Worm (Caenorhabditis elegans) whole organism, young adult: ENCODE data around the gene skr-8.

Source experiments
- B0019.2 ChIP-seq: fragments of 200-800 bp; sonication (Bioruptor generic); conservative IDR thresholded peaks from 2 replicates; pipeline ENCODE4 v1.3.6; 2022; ENCODE audit warnings: missing genetic modification reagents, missing genetic modification characterization, missing compliant biosample characterization
- C17E4.6 ChIP-seq: fragments of 200-800 bp; sonication (Bioruptor generic); IDR thresholded peaks from 2 replicates; pipeline ENCODE4 v1.3.6; 2022; ENCODE audit warnings: missing genetic modification reagents, missing genetic modification characterization, missing compliant biosample characterization
- F10E7.11 ChIP-seq: sonication (generic microtip); optimal IDR thresholded peaks from 2 replicates; lab custom pipeline; 2017; ENCODE audit warnings: mild to moderate bottlenecking, missing genetic modification characterization, moderate library complexity, missing compliant biosample characterization
- F22D6.2 ChIP-seq: sonication (generic microtip); optimal IDR thresholded peaks from 2 replicates; lab custom pipeline; 2016; ENCODE audit warnings: mild to moderate bottlenecking, missing genetic modification characterization, missing compliant biosample characterization
- F33H1.4 ChIP-seq: fragments of 200-800 bp; sonication (Bioruptor generic); IDR thresholded peaks from 2 replicates; pipeline ENCODE4 v1.3.6; 2022; ENCODE audit warnings: missing genetic modification reagents, missing genetic modification characterization, missing compliant biosample characterization
- F52B5.7 ChIP-seq: sonication (generic microtip); optimal IDR thresholded peaks from 2 replicates; lab custom pipeline; 2016; ENCODE audit warnings: mild to moderate bottlenecking, missing genetic modification characterization, missing compliant biosample characterization
- F55B11.4 ChIP-seq: sonication (generic microtip); optimal IDR thresholded peaks from 2 replicates; lab custom pipeline; 2016; ENCODE audit warnings: missing compliant biosample characterization, missing genetic modification characterization, borderline replicate concordance; ENCODE audit not compliant: insufficient read depth
- T26A5.8 ChIP-seq: sonication (generic microtip); optimal IDR thresholded peaks from 2 replicates; lab custom pipeline; 2016; ENCODE audit warnings: missing genetic modification characterization, missing compliant biosample characterization
- Y95B8A.8 ChIP-seq: fragments of 200-800 bp; sonication (Bioruptor generic); IDR thresholded peaks from 2 replicates; pipeline ENCODE4 v1.3.6; 2022; ENCODE audit warnings: missing genetic modification reagents, missing genetic modification characterization, missing compliant biosample characterization
- akir-1 ChIP-seq: fragments of 200-800 bp; sonication (Bioruptor generic); optimal IDR thresholded peaks from 2 replicates; lab custom pipeline; 2018; ENCODE audit warnings: mild to moderate bottlenecking, missing genetic modification characterization, moderate library complexity, missing compliant biosample characterization
- ama-1 ChIP-seq, 3 experiments: fragments of 150-350 bp in 1 of 3; sonication (generic microtip) in 2 of 3; optimal IDR thresholded peaks; 2 replicates each; lab custom pipeline; 2014 to 2018; ENCODE audit warnings: missing biosample characterization in 2 of 3, missing genetic modification characterization in 2 of 3, missing genetic modification reagents in 2 of 3
- cebp-2 ChIP-seq: fragments of 200-800 bp; sonication (Bioruptor generic); IDR thresholded peaks from 2 replicates; pipeline ENCODE4 v1.3.6; 2022; ENCODE audit warnings: missing genetic modification characterization, missing compliant biosample characterization
- ceh-27 ChIP-seq: fragments of 200-800 bp; sonication (Bioruptor generic); optimal IDR thresholded peaks from 2 replicates; lab custom pipeline; 2018; ENCODE audit warnings: mild to moderate bottlenecking, missing genetic modification characterization, moderate library complexity, missing compliant biosample characterization
- ceh-58 ChIP-seq: fragments of 200-800 bp; sonication (Bioruptor generic); IDR thresholded peaks from 2 replicates; pipeline ENCODE4 v1.3.6; 2022; ENCODE audit warnings: missing genetic modification characterization, missing compliant biosample characterization
- chd-7 ChIP-seq: sonication (generic microtip); optimal IDR thresholded peaks from 2 replicates; lab custom pipeline; 2016; ENCODE audit warnings: mild to moderate bottlenecking, missing genetic modification characterization, moderate library complexity, missing compliant biosample characterization
- dpff-1 ChIP-seq: sonication (generic microtip); optimal IDR thresholded peaks from 2 replicates; lab custom pipeline; 2017; ENCODE audit warnings: mild to moderate bottlenecking, missing genetic modification characterization, missing compliant biosample characterization
- egl-18 ChIP-seq: fragments of 200-800 bp; sonication (Bioruptor generic); IDR thresholded peaks from 2 replicates; pipeline ENCODE4 v1.3.6; 2022; ENCODE audit warnings: missing genetic modification reagents, missing genetic modification characterization, missing compliant biosample characterization
- fkh-3 ChIP-seq: sonication (generic microtip); optimal IDR thresholded peaks from 2 replicates; lab custom pipeline; 2016; ENCODE audit warnings: mild to moderate bottlenecking, missing genetic modification characterization, missing compliant biosample characterization
- hlh-12 ChIP-seq: sonication (generic microtip); optimal IDR thresholded peaks from 2 replicates; lab custom pipeline; 2016; ENCODE audit warnings: missing genetic modification characterization, missing compliant biosample characterization
- hmg-1.2 ChIP-seq: fragments of 200-800 bp; sonication (Bioruptor generic); IDR thresholded peaks from 2 replicates; pipeline ENCODE4 v1.3.6; 2022; ENCODE audit warnings: missing genetic modification reagents, missing genetic modification characterization, missing compliant biosample characterization
- lin-35 ChIP-seq, 3 experiments: fragments of 150-350 bp in 2 of 3; sonication (generic microtip) in 1 of 3; optimal IDR thresholded peaks; 2 replicates each; lab custom pipeline; 2014 to 2018; ENCODE audit warnings: missing biosample characterization in 3 of 3, missing genetic modification characterization in 3 of 3, missing genetic modification reagents in 3 of 3
- mcd-1 ChIP-seq: fragments of 200-800 bp; sonication (Bioruptor generic); IDR thresholded peaks from 2 replicates; pipeline ENCODE4 v1.3.6; 2022; ENCODE audit warnings: missing genetic modification reagents, missing genetic modification characterization, missing compliant biosample characterization
- mxl-1 ChIP-seq: sonication (generic microtip); optimal IDR thresholded peaks from 2 replicates; lab custom pipeline; 2016; ENCODE audit warnings: missing genetic modification characterization, missing compliant biosample characterization
- nhr-179 ChIP-seq: sonication (generic microtip); optimal IDR thresholded peaks from 2 replicates; lab custom pipeline; 2016; ENCODE audit warnings: mild to moderate bottlenecking, missing genetic modification characterization, missing compliant biosample characterization
- nhr-27 ChIP-seq: fragments of 200-800 bp; sonication (Bioruptor generic); optimal IDR thresholded peaks from 2 replicates; lab custom pipeline; 2018; ENCODE audit warnings: mild to moderate bottlenecking, missing genetic modification characterization, moderate library complexity, missing compliant biosample characterization
- pbrm-1 ChIP-seq: fragments of 200-800 bp; sonication (Bioruptor generic); IDR thresholded peaks from 2 replicates; pipeline ENCODE4 v1.3.6; 2022; ENCODE audit warnings: missing genetic modification reagents, missing genetic modification characterization, missing compliant biosample characterization
- rpc-1 ChIP-seq, 2 experiments: fragments of 150-350 bp in 1 of 2; sonication (generic microtip) in 1 of 2; optimal IDR thresholded peaks; 2 replicates each; lab custom pipeline; 2014 to 2018; ENCODE audit warnings: missing biosample characterization in 1 of 2, missing genetic modification characterization in 1 of 2, missing genetic modification reagents in 1 of 2, missing genotype in 1 of 2
- sdz-38 ChIP-seq: sonication (generic microtip); optimal IDR thresholded peaks from 2 replicates; lab custom pipeline; 2016; ENCODE audit warnings: missing genotype, missing genetic modification characterization, missing compliant biosample characterization
- snpc-1.3 ChIP-seq: sonication (generic microtip); optimal IDR thresholded peaks from 2 replicates; lab custom pipeline; 2017; ENCODE audit warnings: missing genetic modification characterization, mild to moderate bottlenecking, missing compliant biosample characterization, antibody characterized with exemption, moderate library complexity, missing genotype, missing genetic modification reagents; ENCODE audit not compliant: insufficient read depth
- snpc-4 ChIP-seq, 5 experiments: fragments of 150-350 bp in 1 of 5; sonication (generic microtip) in 4 of 5; optimal IDR thresholded peaks; 2 replicates each; lab custom pipeline; 2014 to 2018; ENCODE audit warnings: missing genetic modification characterization in 5 of 5, missing biosample characterization in 3 of 5, antibody characterized with exemption in 2 of 5, mild to moderate bottlenecking in 2 of 5, missing compliant biosample characterization in 2 of 5, missing genotype in 2 of 5, moderate library complexity in 2 of 5, missing genetic modification reagents in 1 of 5
- somi-1 ChIP-seq: fragments of 200-800 bp; sonication (Bioruptor generic); optimal IDR thresholded peaks from 2 replicates; lab custom pipeline; 2018; ENCODE audit warnings: mild to moderate bottlenecking, missing genetic modification characterization, missing compliant biosample characterization
- tbx-9 ChIP-seq: sonication (generic microtip); optimal IDR thresholded peaks from 2 replicates; lab custom pipeline; 2016; ENCODE audit warnings: borderline replicate concordance, missing genetic modification characterization, inconsistent platforms, missing compliant biosample characterization
- ztf-28 ChIP-seq: fragments of 200-800 bp; sonication (Bioruptor generic); IDR thresholded peaks from 2 replicates; pipeline ENCODE4 v1.3.6; 2022; ENCODE audit warnings: missing genetic modification reagents, missing genetic modification characterization, missing compliant biosample characterization
- ztf-3 ChIP-seq: fragments of 200-800 bp; sonication (Bioruptor generic); optimal IDR thresholded peaks from 2 replicates; lab custom pipeline; 2018; ENCODE audit warnings: mild to moderate bottlenecking, missing genetic modification characterization, missing compliant biosample characterization

Gene skr-8

DNA sequence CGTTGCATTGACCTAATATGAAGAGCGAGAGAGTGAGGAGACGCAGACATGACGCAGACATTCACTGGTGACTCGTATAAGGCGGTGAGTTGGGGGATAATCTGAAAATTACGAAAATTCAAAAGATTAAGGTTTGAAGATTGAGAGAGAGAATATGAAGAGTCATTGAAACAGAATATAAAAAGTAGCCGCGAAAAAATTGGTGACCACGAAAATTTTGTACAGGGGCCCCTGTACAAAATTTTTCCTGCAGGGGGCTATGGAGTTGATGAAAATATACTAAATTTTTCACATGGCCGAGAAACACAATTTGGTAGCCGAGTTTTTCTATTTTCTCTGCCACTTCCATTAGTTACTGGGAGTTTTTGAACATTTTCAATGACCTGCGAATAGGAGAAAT lies 41.1 kb upstream of the skr-8 start, which contains the start of gene cnnm-1:
Gene cnnm-1 (minus strand): TSS at position 101 of the 400 bp plus-strand sequence.
- TF ChIP-seq nhr-179 (tag; lab: Kevin White, UChicago), result no peak
- no peak for TF ChIP-seq tbx-9
- TF ChIP-seq egl-18 (GFP tag; lab: Robert Waterston, UW), result no peak
- no peak for TF ChIP-seq dpff-1 (tag; lab: Kevin White, UChicago)
- TF ChIP-seq ztf-28, result no peak
- no peak for TF ChIP-seq B0019.2 (GFP tag; lab: Robert Waterston, UW)
- TF ChIP-seq hlh-12 (tag; lab: Kevin White, UChicago), result no peak
- TF ChIP-seq mxl-1, result no peak
- TF ChIP-seq pbrm-1, result no peak
- no peak for TF ChIP-seq F33H1.4

DNA sequence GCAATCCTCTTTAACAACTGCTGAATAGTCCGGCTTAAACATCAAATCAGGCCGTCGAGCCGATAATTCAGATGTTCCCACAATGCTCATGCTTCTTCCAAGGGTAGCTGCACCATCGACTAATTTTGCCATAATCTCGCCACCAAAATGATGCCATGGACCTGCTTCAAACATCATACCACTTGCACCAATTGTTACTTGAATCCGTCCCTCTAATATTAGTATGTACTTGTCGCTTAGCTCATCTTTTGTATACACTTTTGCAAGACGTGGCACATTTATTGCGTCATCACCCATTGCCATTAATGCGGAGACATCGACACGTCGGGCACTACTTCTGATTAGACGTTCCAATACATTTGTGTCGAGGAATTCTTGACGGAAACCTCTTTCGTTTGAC lies 34.1 kb upstream of the skr-8 start:
- TF ChIP-seq fkh-3 (tag; lab: Kevin White, UChicago), result no peak
- TF ChIP-seq akir-1 (GFP tag; lab: Kevin White, UChicago), result no peak
- TF ChIP-seq nhr-27 (tag; lab: Kevin White, UChicago), result no peak
- no peak for TF ChIP-seq F52B5.7 (tag; lab: Kevin White, UChicago)
- no peak for TF ChIP-seq ceh-27 (GFP tag; lab: Kevin White, UChicago)
- no peak for TF ChIP-seq F22D6.2
- no peak for TF ChIP-seq T26A5.8 (tag; lab: Kevin White, UChicago)
- TF ChIP-seq mxl-1, result no peak
- no peak for TF ChIP-seq Y95B8A.8
- no peak for TF ChIP-seq rpc-1 (optimal IDR thresholded peaks at IDR 0.05; lab: Kevin White, UChicago)
- no peak for TF ChIP-seq rpc-1 (tag; optimal IDR thresholded peaks at IDR 0.05; lab: Kevin White, UChicago)
- TF ChIP-seq sdz-38 (tag; lab: Kevin White, UChicago), result no peak
- TF ChIP-seq cebp-2 (GFP tag; lab: Robert Waterston, UW), result no peak
- TF ChIP-seq ama-1 (optimal IDR thresholded peaks at IDR 0.05; lab: Kevin White, UChicago), result no peak
- no peak for TF ChIP-seq ama-1 (GFP tag; optimal IDR thresholded peaks at IDR 0.05; lab: Kevin White, UChicago)
- TF ChIP-seq mcd-1 (GFP tag; lab: Robert Waterston, UW), result no peak
- TF ChIP-seq somi-1 (GFP tag; lab: Kevin White, UChicago), result no peak
- no peak for TF ChIP-seq C17E4.6 (GFP tag; lab: Robert Waterston, UW)
- TF ChIP-seq ztf-3 (GFP tag; lab: Kevin White, UChicago), result no peak
- no peak for TF ChIP-seq chd-7 (tag; lab: Kevin White, UChicago)
- no peak for TF ChIP-seq F10E7.11 (tag; lab: Kevin White, UChicago)
- TF ChIP-seq snpc-1.3, result no peak
- TF ChIP-seq, all 124 proteins: peak for 0

DNA sequence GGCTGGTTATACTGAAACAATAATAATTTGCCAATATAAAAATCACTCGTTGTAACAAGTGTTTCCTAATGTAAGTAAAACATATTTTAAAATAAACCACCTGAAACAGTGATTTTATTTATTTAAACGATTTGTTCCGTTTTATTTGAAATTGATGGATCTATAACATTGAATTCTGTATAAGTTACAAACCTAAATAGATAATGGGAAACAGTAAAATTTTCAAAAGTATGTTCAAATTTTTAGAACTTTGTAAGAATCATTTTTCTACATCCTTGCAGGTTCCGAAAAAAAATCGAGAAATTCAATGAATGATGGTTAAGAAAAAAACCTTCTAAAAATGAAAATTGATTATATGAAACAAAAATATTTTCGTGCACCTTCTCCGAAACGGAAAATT lies 27.9 kb upstream of the skr-8 start:
- TF ChIP-seq snpc-4 (GFP tag; optimal IDR thresholded peaks at IDR 0.05; lab: Kevin White, UChicago) (no peak), snpc-4 (tag; optimal IDR thresholded peaks at IDR 0.05; lab: Kevin White, UChicago) (peak in 2 of 4 experiments; percentile 51 to 62), lin-35 (GFP tag; optimal IDR thresholded peaks at IDR 0.05; lab: Kevin White, UChicago) (no peak)

DNA sequence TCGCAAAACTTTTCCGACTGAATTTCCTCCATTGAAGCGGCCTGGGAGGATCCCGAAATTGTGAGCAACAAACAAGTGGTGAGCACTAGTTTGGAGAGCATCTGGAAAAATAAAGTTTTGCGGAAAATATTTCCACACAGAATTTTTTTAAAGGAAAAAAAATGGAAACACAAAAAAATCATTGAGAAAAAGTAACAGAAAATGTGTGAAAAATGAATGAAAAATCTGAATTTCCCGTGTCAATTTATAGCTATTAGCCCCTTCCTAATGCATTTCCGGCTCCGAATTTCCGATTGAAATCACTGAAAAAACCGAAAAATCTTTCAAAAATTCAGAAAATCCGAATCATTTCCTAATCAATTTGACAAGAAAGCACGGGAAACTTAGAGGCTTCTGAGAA lies 26.2 kb upstream of the skr-8 start, which contains the start of gene flp-17:
Gene flp-17 (minus strand): TSS at position 101 of the 400 bp plus-strand sequence.
- no peak for TF ChIP-seq F55B11.4
- TF ChIP-seq ceh-58 (GFP tag; lab: Robert Waterston, UW), result no peak
- no peak for TF ChIP-seq hmg-1.2 (GFP tag; lab: Robert Waterston, UW)
